Fruit fly (Drosophila melanogaster): ENCODE results near the gene BicD.
A peak's percentile ranks its signal among the peaks of the same experiment; 100 is the strongest.

The BicD gene

DNA sequence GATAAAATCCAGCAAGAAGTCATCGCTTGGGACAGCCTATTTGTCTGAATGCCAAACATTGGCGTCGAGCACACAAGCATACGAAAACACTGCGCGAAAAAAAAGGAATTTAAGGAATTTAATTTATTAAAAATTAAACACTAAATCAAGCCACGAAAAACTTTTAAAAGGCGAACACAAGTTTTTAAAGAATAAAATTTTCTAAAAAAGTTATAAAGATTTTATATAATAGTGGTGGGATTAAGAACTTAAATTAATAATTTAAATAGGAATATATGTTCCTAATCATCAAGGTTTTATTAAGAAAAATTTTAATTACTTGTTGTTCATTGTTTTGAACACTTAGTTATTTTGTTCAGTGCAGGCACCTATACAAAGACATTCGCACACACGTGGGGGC, 51.6 kb downstream of the BicD start (continued):
- TF ChIP-seq tna (GFP tag; IDR thresholded peaks at IDR 0.05; ENCODE audit: partially characterized antibody) (no peak), E2f2 (GFP tag; IDR thresholded peaks at IDR 0.05) (no peak; the same call in 1 of the 2 replicates), Oli (tag; optimal IDR thresholded peaks at IDR 0.05) (peak; percentile 47), inv (GFP tag; IDR thresholded peaks at IDR 0.05; ENCODE audit: partially characterized antibody) (no peak), esg (GFP tag; conservative IDR thresholded peaks at IDR 0.05) (no peak), slbo (GFP tag; IDR thresholded peaks at IDR 0.05) (peak; percentile 49; the same call in 1 of the 2 replicates), lab (GFP tag; optimal IDR thresholded peaks at IDR 0.05) (peak; percentile 57), bbx (GFP tag; IDR thresholded peaks at IDR 0.05; ENCODE audit: partially characterized antibody) (no peak), cwo (GFP tag; optimal IDR thresholded peaks at IDR 0.05) (peak; percentile 3), gsb-n (tag; optimal IDR thresholded peaks at IDR 0.05) (no peak), Chrac-16 (GFP tag; optimal IDR thresholded peaks at IDR 0.05) (no peak), CG13775 (GFP tag; optimal IDR thresholded peaks at IDR 0.05) (peak; percentile 12), CG17361 (GFP tag; IDR thresholded peaks at IDR 0.05) (peak; percentile 36; the same call in 1 of the 3 replicates), CG18619 (GFP tag; optimal IDR thresholded peaks at IDR 0.05) (no peak), sisA (GFP tag; IDR thresholded peaks at IDR 0.05) (peak; percentile 45), CG7987 (GFP tag; optimal IDR thresholded peaks at IDR 0.05) (no peak), Dek (tag; optimal IDR thresholded peaks at IDR 0.05) (peak; percentile 1), CG6689 (GFP tag; IDR thresholded peaks at IDR 0.05) (0 out of 2 replicates have a peak, but pooled peaks have one; percentile 15), CG18599 (GFP tag; optimal IDR thresholded peaks at IDR 0.05) (peak; percentile 27), CG6272 (GFP tag; IDR thresholded peaks at IDR 0.05) (no peak), CG15514 (GFP tag; optimal IDR thresholded peaks at IDR 0.05) (peak; percentile 3), dpn (GFP tag; optimal IDR thresholded peaks at IDR 0.05) (no peak), D19B (GFP tag; optimal IDR thresholded peaks at IDR 0.05) (peak; percentile 0), Aef1 (GFP tag; IDR thresholded peaks at IDR 0.05) (0 out of 3 replicates have a peak, but pooled peaks have one; percentile 20), CG17385 (GFP tag; optimal IDR thresholded peaks at IDR 0.05) (peak; percentile 24), CG30403 (GFP tag; optimal IDR thresholded peaks at IDR 0.05) (peak; percentile 28)

DNA sequence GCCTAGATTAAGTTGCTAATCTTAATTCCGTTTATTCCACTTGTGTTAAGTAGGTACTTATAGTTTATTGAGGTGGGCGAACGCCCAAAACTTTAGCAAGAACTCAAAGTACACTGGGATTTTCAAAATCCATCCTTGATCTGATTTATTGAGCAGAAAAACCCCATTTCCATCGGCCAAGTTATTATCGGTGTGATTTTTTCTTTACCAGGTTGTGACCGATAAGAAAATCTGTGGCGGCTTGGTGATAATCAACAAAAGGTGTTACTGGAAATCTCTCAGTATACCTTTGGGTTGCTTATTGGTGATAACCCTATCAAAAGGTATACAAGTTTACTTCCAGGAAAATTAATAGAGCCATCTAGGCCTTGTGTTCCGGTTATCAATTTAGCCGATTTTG, 52.6 kb downstream of the BicD start:
- peak; percentile 62 for TF ChIP-seq sug (tag; optimal IDR thresholded peaks at IDR 0.05)
- 0 out of 2 replicates have a peak, but pooled peaks have one; percentile 34 for TF ChIP-seq GATAe (GFP tag; conservative IDR thresholded peaks at IDR 0.05)
- peak; percentile 57 for TF ChIP-seq CG34376 (GFP tag; optimal IDR thresholded peaks at IDR 0.05)
- no peak for TF ChIP-seq mld (GFP tag; IDR thresholded peaks at IDR 0.05; ENCODE audit: partially characterized antibody)
- peak; percentile 24 for TF ChIP-seq gro (GFP tag; optimal IDR thresholded peaks at IDR 0.05)
- TF ChIP-seq CG7372 (GFP tag; IDR thresholded peaks at IDR 0.05), result no peak
- TF ChIP-seq sens-2 (GFP tag; IDR thresholded peaks at IDR 0.05), result peak; percentile 49; the same call in 1 of the 2 replicates
- peak; percentile 64 for TF ChIP-seq mirr (GFP tag; optimal IDR thresholded peaks at IDR 0.05)
- peak; percentile 97 for TF ChIP-seq exex (tag; optimal IDR thresholded peaks at IDR 0.05)

DNA sequence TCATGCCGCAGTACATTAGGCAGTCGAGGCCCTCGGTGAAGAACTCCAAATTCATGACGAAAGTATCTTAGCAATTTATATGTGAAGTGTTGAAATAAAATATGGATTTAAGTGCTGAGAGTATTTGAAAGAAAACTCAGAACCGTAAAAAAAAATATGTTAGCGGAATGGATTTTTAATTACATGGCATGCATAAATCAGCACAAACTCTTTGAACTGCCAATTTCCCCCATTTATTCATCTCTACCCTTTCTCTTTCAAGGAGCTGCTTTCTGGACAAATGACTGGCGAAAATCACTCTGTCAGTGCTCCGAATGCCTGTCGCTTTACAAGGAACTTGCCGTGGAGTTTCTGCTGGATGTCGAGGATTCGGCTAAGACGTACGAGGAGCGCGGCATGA, 60.5 kb downstream of the BicD start, which contains the start of gene Rsph9:
Gene Rsph9 (minus strand): TSS at position 101 of the 400 bp plus-strand sequence.
- TF ChIP-seq CG1233 (GFP tag; optimal IDR thresholded peaks at IDR 0.05) (no peak), HmgD (GFP tag; optimal IDR thresholded peaks at IDR 0.05) (no peak)

Measured in whole organism, embryonic.